Worm (Caenorhabditis elegans): ENCODE measurements around the gene T21B4.3.

The T21B4.3 gene

DNA sequence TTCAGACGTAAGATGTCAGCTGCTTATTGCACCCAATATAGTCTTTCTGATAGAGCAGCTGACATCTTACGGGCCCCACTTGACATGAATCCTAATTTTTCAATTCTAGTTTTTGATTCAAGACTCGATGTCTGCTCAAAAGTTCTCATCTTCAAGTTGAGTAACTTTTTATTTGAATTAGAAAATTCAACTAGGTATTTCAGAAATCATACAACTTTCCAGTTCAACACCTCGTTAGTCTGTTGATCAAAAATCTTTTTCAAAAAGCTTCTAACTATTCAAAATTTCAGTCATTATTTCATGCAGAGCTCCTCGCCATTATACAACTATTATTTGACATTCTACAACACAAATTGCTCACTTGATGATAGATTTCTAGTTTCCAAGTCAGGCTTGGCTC lies 15.0 kb upstream of the T21B4.3 start, which contains the start of gene srh-73:
Gene srh-73 (plus strand): TSS at position 301 of the 400 bp plus-strand sequence.
- TF ChIP-seq nhr-232 (tag; optimal IDR thresholded peaks at IDR 0.05) (no peak), syd-9 (tag; optimal IDR thresholded peaks at IDR 0.05) (no peak), pat-9 (tag; optimal IDR thresholded peaks at IDR 0.05) (no peak), gmeb-2 (tag; optimal IDR thresholded peaks at IDR 0.05) (no peak), ets-4 (tag; optimal IDR thresholded peaks at IDR 0.05) (no peak), ceh-14 (tag; optimal IDR thresholded peaks at IDR 0.05) (no peak), C08G9.2 (tag; optimal IDR thresholded peaks at IDR 0.05) (no peak), lin-11 (tag; optimal IDR thresholded peaks at IDR 0.05) (no peak)

DNA sequence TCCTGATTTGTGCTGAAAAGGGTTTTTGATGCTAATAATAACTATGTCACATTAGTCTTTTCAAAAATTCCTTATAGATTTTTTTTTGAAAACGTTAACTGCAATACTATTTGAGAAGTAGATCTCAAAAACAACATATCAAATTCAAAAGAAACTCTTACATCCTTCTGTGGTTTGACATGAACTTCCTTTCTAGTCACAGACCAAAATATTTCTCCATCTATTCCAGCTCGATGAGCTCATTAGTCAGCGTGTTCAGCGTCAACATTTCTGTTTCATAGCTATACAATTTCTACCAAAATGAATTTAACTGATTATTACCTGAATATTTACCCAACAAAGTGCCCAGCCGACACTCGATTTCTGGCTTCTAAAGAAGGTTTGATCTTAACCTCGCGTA lies 11.8 kb upstream of the T21B4.3 start, which contains the start of gene srh-67:
Gene srh-67 (plus strand): TSS at position 301 of the 400 bp plus-strand sequence.
- TF ChIP-seq unc-42 (tag; optimal IDR thresholded peaks at IDR 0.05) = no peak
- TF ChIP-seq npax-4 (tag; optimal IDR thresholded peaks at IDR 0.05) = no peak
- no peak for TF ChIP-seq unc-3 (GFP tag; conservative IDR thresholded peaks at IDR 0.05)
- no peak for TF ChIP-seq unc-3 (tag; optimal IDR thresholded peaks at IDR 0.05)
- no peak for TF ChIP-seq ama-1 (optimal IDR thresholded peaks at IDR 0.05)
- TF ChIP-seq ttx-3 (tag; optimal IDR thresholded peaks at IDR 0.05) = no peak
- TF ChIP-seq ceh-18 (tag; optimal IDR thresholded peaks at IDR 0.05) = no peak
- TF ChIP-seq elt-4 (tag; optimal IDR thresholded peaks at IDR 0.05) = no peak
- TF ChIP-seq C08G9.2 (tag; optimal IDR thresholded peaks at IDR 0.05) = no peak
- no peak for TF ChIP-seq ref-2 (tag; optimal IDR thresholded peaks at IDR 0.05)
- TF ChIP-seq hlh-30 (tag; optimal IDR thresholded peaks at IDR 0.05; ENCODE audit: insufficient read depth) = no peak
- TF ChIP-seq syd-9 (tag; optimal IDR thresholded peaks at IDR 0.05) = no peak
- no peak for TF ChIP-seq hlh-13 (GFP tag; optimal IDR thresholded peaks at IDR 0.05)
- TF ChIP-seq gmeb-2 (tag; optimal IDR thresholded peaks at IDR 0.05) = no peak
- no peak for TF ChIP-seq F13H6.1 (tag; optimal IDR thresholded peaks at IDR 0.05)
- TF ChIP-seq rnt-1 (tag; optimal IDR thresholded peaks at IDR 0.05) = no peak
- TF ChIP-seq fkh-6 (tag; optimal IDR thresholded peaks at IDR 0.05) = no peak
- TF ChIP-seq fkh-10 (GFP tag; optimal IDR thresholded peaks at IDR 0.05) = no peak
- TF ChIP-seq unc-86 (tag; optimal IDR thresholded peaks at IDR 0.05) = no peak
- no peak for TF ChIP-seq hlh-8 (tag; optimal IDR thresholded peaks at IDR 0.05)
- TF ChIP-seq ceh-31 (tag; optimal IDR thresholded peaks at IDR 0.05) = no peak

DNA sequence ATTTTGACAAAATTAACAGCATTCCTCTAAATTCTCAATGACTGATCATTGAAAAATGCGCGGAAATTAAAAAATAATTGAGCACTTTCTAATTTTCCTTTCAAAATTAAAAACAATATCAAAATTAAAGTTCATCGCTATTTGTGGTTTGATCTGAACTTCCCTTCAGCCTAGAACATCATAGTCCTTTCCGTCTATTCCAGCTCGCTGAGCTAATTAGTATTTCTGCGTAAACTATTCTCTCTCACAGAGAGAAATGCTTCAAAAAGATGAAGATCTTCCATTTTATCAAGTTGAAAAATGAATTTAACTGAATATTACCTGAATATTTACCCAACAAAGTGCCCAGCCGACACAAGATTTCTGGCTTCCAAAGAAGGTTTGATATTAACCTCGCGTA lies 10.2 kb upstream of the T21B4.3 start, which contains the start of gene srh-68:
Gene srh-68 (plus strand): TSS at position 301 of the 400 bp plus-strand sequence.
- TF ChIP-seq tbx-7 (tag; optimal IDR thresholded peaks at IDR 0.05) (no peak), pros-1 (tag; optimal IDR thresholded peaks at IDR 0.05) (no peak), hlh-30 (tag; optimal IDR thresholded peaks at IDR 0.05; ENCODE audit: insufficient read depth) (no peak), gmeb-2 (tag; optimal IDR thresholded peaks at IDR 0.05) (no peak), mec-3 (tag; optimal IDR thresholded peaks at IDR 0.05; ENCODE audit: borderline replicate concordance) (no peak), unc-86 (tag; optimal IDR thresholded peaks at IDR 0.05) (no peak), unc-55 (GFP tag; optimal IDR thresholded peaks at IDR 0.05) (no peak), C08G9.2 (tag; optimal IDR thresholded peaks at IDR 0.05) (no peak), ceh-18 (tag; optimal IDR thresholded peaks at IDR 0.05) (no peak), fkh-6 (tag; optimal IDR thresholded peaks at IDR 0.05) (no peak), C38D4.7 (GFP tag; optimal IDR thresholded peaks at IDR 0.05) (no peak), elt-4 (tag; optimal IDR thresholded peaks at IDR 0.05) (no peak), sox-2 (GFP tag; IDR thresholded peaks at IDR 0.05) (no peak), pax-1 (tag; optimal IDR thresholded peaks at IDR 0.05) (no peak), lim-6 (tag; optimal IDR thresholded peaks at IDR 0.05) (no peak), pat-9 (tag; optimal IDR thresholded peaks at IDR 0.05) (no peak), syd-9 (tag; optimal IDR thresholded peaks at IDR 0.05) (no peak), hlh-13 (GFP tag; optimal IDR thresholded peaks at IDR 0.05) (no peak), lin-11 (tag; optimal IDR thresholded peaks at IDR 0.05) (no peak), hlh-15 (tag; optimal IDR thresholded peaks at IDR 0.05) (no peak)

DNA sequence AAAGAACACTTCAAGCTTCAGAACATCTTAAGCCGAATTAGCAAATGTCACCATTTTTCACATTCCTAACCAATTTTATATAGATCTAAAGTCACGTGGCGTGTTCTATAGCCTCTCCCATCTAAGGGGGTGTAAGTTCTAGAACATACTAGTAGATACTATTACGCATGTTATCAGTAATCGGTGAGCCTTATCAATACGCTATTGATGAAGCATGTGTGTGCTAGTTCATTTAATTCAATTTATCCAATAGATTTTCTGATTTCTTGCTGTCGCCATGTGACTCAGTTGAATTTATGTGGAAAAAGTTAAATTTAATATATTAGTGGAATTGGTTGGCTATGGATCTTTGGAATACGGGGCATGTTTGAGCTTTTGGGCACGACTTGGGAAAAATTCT lies 9.6 kb upstream of the T21B4.3 start:
- TF ChIP-seq dmd-4 (tag; optimal IDR thresholded peaks at IDR 0.05; ENCODE audit: borderline replicate concordance) = no peak
- no peak for TF ChIP-seq pat-9 (tag; optimal IDR thresholded peaks at IDR 0.05)
- no peak for TF ChIP-seq hlh-13 (GFP tag; optimal IDR thresholded peaks at IDR 0.05)
- TF ChIP-seq syd-9 (tag; optimal IDR thresholded peaks at IDR 0.05) = no peak
- TF ChIP-seq pros-1 (tag; optimal IDR thresholded peaks at IDR 0.05) = no peak
- TF ChIP-seq unc-55 (GFP tag; optimal IDR thresholded peaks at IDR 0.05) = no peak
- TF ChIP-seq ref-2 (tag; optimal IDR thresholded peaks at IDR 0.05) = no peak
- no peak for TF ChIP-seq ceh-2 (tag; optimal IDR thresholded peaks at IDR 0.05)
- no peak for TF ChIP-seq sdc-2 (tag; optimal IDR thresholded peaks at IDR 0.05)
- no peak for TF ChIP-seq hlh-15 (tag; optimal IDR thresholded peaks at IDR 0.05)
- no peak for TF ChIP-seq pha-2 (tag; optimal IDR thresholded peaks at IDR 0.05)
- no peak for TF ChIP-seq ztf-16 (tag; optimal IDR thresholded peaks at IDR 0.05)
- no peak for TF ChIP-seq npax-4 (tag; optimal IDR thresholded peaks at IDR 0.05)
- no peak for TF ChIP-seq ahr-1 (tag; optimal IDR thresholded peaks at IDR 0.05)
- no peak for TF ChIP-seq unc-42 (tag; optimal IDR thresholded peaks at IDR 0.05)
- no peak for TF ChIP-seq mec-3 (tag; optimal IDR thresholded peaks at IDR 0.05; ENCODE audit: borderline replicate concordance)
- TF ChIP-seq ceh-30 (tag; optimal IDR thresholded peaks at IDR 0.05) = no peak
- no peak for TF ChIP-seq tbx-7 (tag; optimal IDR thresholded peaks at IDR 0.05)
